Worm (Caenorhabditis elegans): ENCODE data around the gene ceh-60.

Gene ceh-60

DNA sequence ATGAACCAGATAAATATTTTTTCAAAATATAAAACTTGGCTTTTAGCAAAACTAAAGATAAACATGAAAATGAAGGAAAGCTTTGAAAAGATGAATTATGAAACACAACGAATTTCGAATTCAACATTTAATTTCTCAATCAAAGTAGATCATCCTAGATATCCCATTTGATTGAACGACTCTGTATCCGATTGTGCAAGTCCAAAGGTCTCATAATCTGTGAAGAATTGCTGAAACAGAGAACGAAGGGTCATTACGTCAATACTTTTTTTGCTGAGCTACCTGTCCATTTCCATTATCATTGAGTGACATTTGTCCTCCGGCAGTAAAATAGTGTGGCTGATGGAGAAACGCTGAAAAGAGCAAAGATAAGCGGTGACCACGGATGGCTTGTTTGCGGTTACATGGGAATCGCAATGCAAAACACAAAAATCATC is 7.3 kb downstream of the ceh-60 start (continued):
- TF ChIP-seq mxl-2 (GFP tag; conservative IDR thresholded peaks at IDR 0.05) (0 out of 2 replicates have a peak, but pooled peaks have one; percentile 14), snpc-4 (tag; optimal IDR thresholded peaks at IDR 0.05) (no peak), unc-130 (GFP tag; optimal IDR thresholded peaks at IDR 0.05) (no peak), mes-2 (tag; optimal IDR thresholded peaks at IDR 0.05; ENCODE audit: poor library complexity, severe bottlenecking) (no peak), lin-39 (tag; optimal IDR thresholded peaks at IDR 0.05) (no peak), mxl-3 (GFP tag; optimal IDR thresholded peaks at IDR 0.05) (no peak), Y105C5A.15 (GFP tag; IDR thresholded peaks at IDR 0.05) (no peak), ztf-11 (tag; optimal IDR thresholded peaks at IDR 0.05) (no peak), nhr-6 (tag; optimal IDR thresholded peaks at IDR 0.05) (no peak), egl-43 (GFP tag; IDR thresholded peaks at IDR 0.05) (no peak), F49E8.2 (tag; optimal IDR thresholded peaks at IDR 0.05; ENCODE audit: borderline replicate concordance) (no peak), set-16 (GFP tag; IDR thresholded peaks at IDR 0.05) (no peak), lir-3 (tag; optimal IDR thresholded peaks at IDR 0.05) (no peak), saeg-2 (GFP tag; IDR thresholded peaks at IDR 0.05) (peak; percentile 72; the same call in 1 of the 2 replicates), F44E2.7 (GFP tag; IDR thresholded peaks at IDR 0.05) (no peak), aha-1 (tag) (peak; percentile 92), aly-2 (tag; optimal IDR thresholded peaks at IDR 0.05) (no peak), F10B5.3 (tag; optimal IDR thresholded peaks at IDR 0.05) (no peak), dve-1 (tag; optimal IDR thresholded peaks at IDR 0.05; ENCODE audit: insufficient read depth) (peak; percentile 72), unc-39 (tag; optimal IDR thresholded peaks at IDR 0.05) (no peak), lin-13 (GFP tag; optimal IDR thresholded peaks at IDR 0.05) (no peak), zag-1 (tag; optimal IDR thresholded peaks at IDR 0.05) (no peak), jun-1 (tag; optimal IDR thresholded peaks at IDR 0.05) (no peak), egl-27 (tag; optimal IDR thresholded peaks at IDR 0.05) (no peak), ceh-28 (tag; optimal IDR thresholded peaks at IDR 0.05) (no peak), nhr-77 (tag; optimal IDR thresholded peaks at IDR 0.05) (peak; percentile 21), hmg-1.1 (GFP tag; IDR thresholded peaks at IDR 0.05) (no peak), nhr-25 (tag; optimal IDR thresholded peaks at IDR 0.05; ENCODE audit: borderline replicate concordance, insufficient read depth) (no peak), T26A8.4 (GFP tag; IDR thresholded peaks at IDR 0.05) (no peak; the same call in none of the 2 replicates), arid-1 (GFP tag; conservative IDR thresholded peaks at IDR 0.05) (no peak; the same call in 1 of the 2 replicates), nhr-237 (tag; optimal IDR thresholded peaks at IDR 0.05) (no peak), T20F7.1 (GFP tag; optimal IDR thresholded peaks at IDR 0.05) (no peak), nhr-10 (tag; optimal IDR thresholded peaks at IDR 0.05) (no peak), R02D3.7 (tag; optimal IDR thresholded peaks at IDR 0.05) (no peak), zip-11 (GFP tag; IDR thresholded peaks at IDR 0.05) (no peak), ces-1 (GFP tag; optimal IDR thresholded peaks at IDR 0.05) (no peak), hlh-11 (tag; optimal IDR thresholded peaks at IDR 0.05) (peak; percentile 83), Y75B8A.6 (GFP tag; IDR thresholded peaks at IDR 0.05) (no peak), nhr-28 (tag; optimal IDR thresholded peaks at IDR 0.05) (peak; percentile 77), mep-1 (tag; optimal IDR thresholded peaks at IDR 0.05) (peak; percentile 22), ceh-62 (tag; optimal IDR thresholded peaks at IDR 0.05) (no peak), hlh-30 (tag; optimal IDR thresholded peaks at IDR 0.05; ENCODE audit: insufficient read depth) (peak; percentile 16), vab-7 (GFP tag; IDR thresholded peaks at IDR 0.05) (no peak), php-3 (GFP tag; IDR thresholded peaks at IDR 0.05) (peak; percentile 80), unc-62 (GFP tag; optimal IDR thresholded peaks at IDR 0.05 in 1 of 2) (peak; percentile 6 to 57), unc-62 (tag; optimal IDR thresholded peaks at IDR 0.05) (no peak), F37D6.2 (tag; optimal IDR thresholded peaks at IDR 0.05) (no peak), lim-7 (GFP tag; IDR thresholded peaks at IDR 0.05) (no peak), ZK337.2 (GFP tag; IDR thresholded peaks at IDR 0.05) (no peak), dmd-6 (GFP tag; IDR thresholded peaks at IDR 0.05) (peak; percentile 78), zfp-3 (GFP tag; conservative IDR thresholded peaks at IDR 0.05) (no peak; the same call in none of the 2 replicates), hif-1 (tag; optimal IDR thresholded peaks at IDR 0.05) (no peak)
